Fruit fly (Drosophila melanogaster) whole organism, embryonic: ENCODE results near the gene CG6041.

Source experiments
- Aef1 ChIP-seq: fragments of 200-800 bp; sonication (Bioruptor generic); IDR thresholded peaks from 3 replicates; pipeline ENCODE4 v1.3.6; 2022; ENCODE audit warnings: missing biosample characterization, missing genetic modification characterization
- Antp ChIP-seq: fragments of 200-800 bp; sonication (Bioruptor generic); optimal IDR thresholded peaks from 3 replicates; lab custom pipeline; 2016; ENCODE audit warnings: missing biosample characterization, missing genetic modification characterization
- Atf-2 ChIP-seq: fragments of 200-800 bp; sonication (Bioruptor generic); optimal IDR thresholded peaks from 2 replicates; lab custom pipeline; 2016; ENCODE audit warnings: missing biosample characterization, missing genetic modification characterization
- CG10543 ChIP-seq: fragments of 200-800 bp; sonication (Bioruptor generic); optimal IDR thresholded peaks from 3 replicates; lab custom pipeline; 2017; ENCODE audit warnings: missing biosample characterization, mild to moderate bottlenecking, missing genetic modification characterization, moderate library complexity
- CG11723 ChIP-seq: fragments of 200-800 bp; sonication (Bioruptor generic); optimal IDR thresholded peaks from 2 replicates; lab custom pipeline; 2017; ENCODE audit warnings: missing biosample characterization, mild to moderate bottlenecking, missing genetic modification characterization
- CG12071 ChIP-seq: fragments of 200-800 bp; sonication (Bioruptor generic); optimal IDR thresholded peaks from 3 replicates; lab custom pipeline; 2018; ENCODE audit warnings: missing biosample characterization, mild to moderate bottlenecking, missing genetic modification characterization
- CG12155 ChIP-seq: fragments of 200-800 bp; sonication (Bioruptor generic); optimal IDR thresholded peaks from 3 replicates; lab custom pipeline; 2016; ENCODE audit warnings: missing biosample characterization, missing genetic modification characterization
- CG14441 ChIP-seq: fragments of 200-800 bp; sonication (Bioruptor generic); IDR thresholded peaks from 2 replicates; pipeline ENCODE4 v1.3.6; 2022; ENCODE audit warnings: missing biosample characterization, missing genetic modification characterization
- CG1603 ChIP-seq: fragments of 200-800 bp; sonication (Bioruptor generic); optimal IDR thresholded peaks from 2 replicates; lab custom pipeline; 2019; ENCODE audit warnings: missing biosample characterization, mild to moderate bottlenecking, missing genetic modification characterization, moderate library complexity
- CG17328 ChIP-seq: fragments of 200-800 bp; sonication (Bioruptor generic); IDR thresholded peaks from 2 replicates; pipeline ENCODE4 v1.3.6; 2022; ENCODE audit warnings: missing biosample characterization, missing genetic modification characterization
- CG17361 ChIP-seq: fragments of 200-800 bp; sonication (Bioruptor generic); IDR thresholded peaks from 3 replicates; pipeline ENCODE4 v1.3.6; 2022; ENCODE audit warnings: missing biosample characterization, missing genetic modification characterization
- CG18619 ChIP-seq: fragments of 200-800 bp; sonication (Bioruptor generic); optimal IDR thresholded peaks from 3 replicates; lab custom pipeline; 2017; ENCODE audit warnings: missing biosample characterization, mild to moderate bottlenecking, missing genetic modification characterization
- CG2712 ChIP-seq: fragments of 200-800 bp; optimal IDR thresholded peaks from 3 replicates; lab custom pipeline; 2019; ENCODE audit warnings: missing biosample characterization, mild to moderate bottlenecking, missing genetic modification characterization, moderate library complexity
- CG30020 ChIP-seq: fragments of 200-800 bp; optimal IDR thresholded peaks from 2 replicates; lab custom pipeline; 2019; ENCODE audit warnings: missing biosample characterization, mild to moderate bottlenecking, missing genetic modification characterization, moderate library complexity
- CG3407 ChIP-seq: fragments of 200-800 bp; sonication (Bioruptor generic); optimal IDR thresholded peaks from 2 replicates; lab custom pipeline; 2018; ENCODE audit warnings: missing biosample characterization, mild to moderate bottlenecking, missing genetic modification characterization
- CG3847 ChIP-seq: fragments of 200-800 bp; sonication (Bioruptor generic); IDR thresholded peaks from 2 replicates; pipeline ENCODE4 v1.3.6; 2022; ENCODE audit warnings: missing biosample characterization, missing genetic modification characterization
- CG43689 ChIP-seq: fragments of 200-800 bp; sonication (Bioruptor generic); IDR thresholded peaks from 2 replicates; pipeline ENCODE4 v1.3.6; 2022; ENCODE audit warnings: missing biosample characterization, missing genetic modification characterization
- CG4730 ChIP-seq: fragments of 200-800 bp; sonication (Bioruptor generic); IDR thresholded peaks from 2 replicates; pipeline ENCODE4 v1.3.6; 2022; ENCODE audit warnings: missing biosample characterization, missing genetic modification characterization
- CG6654 ChIP-seq: fragments of 200-800 bp; sonication (Bioruptor generic); optimal IDR thresholded peaks from 2 replicates; lab custom pipeline; 2017; ENCODE audit warnings: missing biosample characterization, mild to moderate bottlenecking, missing genetic modification characterization
- CG6689 ChIP-seq: fragments of 200-800 bp; sonication (Bioruptor generic); IDR thresholded peaks from 2 replicates; pipeline ENCODE4 v1.3.6; 2022; ENCODE audit warnings: missing biosample characterization, missing genetic modification characterization
- CG7745 ChIP-seq: fragments of 200-800 bp; sonication (Bioruptor generic); optimal IDR thresholded peaks from 2 replicates; lab custom pipeline; 2018; ENCODE audit warnings: missing biosample characterization, mild to moderate bottlenecking, missing genetic modification characterization, moderate library complexity
- CG8290 ChIP-seq, 3 experiments: fragments of 200-800 bp; sonication (Bioruptor generic); optimal IDR thresholded peaks; 2 replicates each; lab custom pipeline; 2016 to 2019; ENCODE audit warnings: missing biosample characterization in 3 of 3, missing genetic modification characterization in 3 of 3, mild to moderate bottlenecking in 2 of 3, moderate library complexity in 1 of 3
- CG8944 ChIP-seq: fragments of 200-800 bp; sonication (Bioruptor generic); optimal IDR thresholded peaks from 3 replicates; lab custom pipeline; 2016; ENCODE audit warnings: missing biosample characterization, missing genetic modification characterization
- D19A ChIP-seq: fragments of 200-800 bp; optimal IDR thresholded peaks from 3 replicates; lab custom pipeline; 2019; ENCODE audit warnings: missing biosample characterization, mild to moderate bottlenecking, missing genetic modification characterization, moderate library complexity
- Dp ChIP-seq: fragments of 200-800 bp; sonication (Bioruptor generic); optimal IDR thresholded peaks from 2 replicates; lab custom pipeline; 2018; ENCODE audit warnings: missing biosample characterization, mild to moderate bottlenecking, missing genetic modification characterization, moderate library complexity
- Ets65A ChIP-seq: fragments of 200-800 bp; sonication (Bioruptor generic); peaks from one replicate; lab custom pipeline; 2016; ENCODE audit warnings: missing biosample characterization, missing genetic modification characterization
- HHEX ChIP-seq: fragments of 200-800 bp; sonication (Bioruptor generic); optimal IDR thresholded peaks from 3 replicates; lab custom pipeline; 2017; ENCODE audit warnings: missing biosample characterization, mild to moderate bottlenecking, missing genetic modification characterization, missing genetic modification reagents
- Nf-YB ChIP-seq: fragments of 200-800 bp; sonication (Bioruptor generic); optimal IDR thresholded peaks from 3 replicates; lab custom pipeline; 2019; ENCODE audit warnings: missing biosample characterization, mild to moderate bottlenecking, missing genetic modification characterization, moderate library complexity
- Oli ChIP-seq: fragments of 200-800 bp; sonication (Bioruptor generic); optimal IDR thresholded peaks from 2 replicates; lab custom pipeline; 2018; ENCODE audit warnings: missing biosample characterization, mild to moderate bottlenecking, missing genetic modification characterization, moderate library complexity
- Poxn ChIP-seq: fragments of 200-800 bp; sonication (Bioruptor generic); IDR thresholded peaks from 2 replicates; pipeline ENCODE4 v1.3.6; 2022; ENCODE audit warnings: missing biosample characterization, missing genetic modification characterization
- Rfx ChIP-seq: fragments of 200-800 bp; sonication (Bioruptor generic); IDR thresholded peaks from 2 replicates; pipeline ENCODE4 v1.3.6; 2022; ENCODE audit warnings: missing biosample characterization, missing genetic modification characterization
- Xbp1 ChIP-seq: fragments of 200-800 bp; sonication (Bioruptor generic); optimal IDR thresholded peaks from 3 replicates; lab custom pipeline; 2016; ENCODE audit warnings: missing biosample characterization, mild to moderate bottlenecking, missing genetic modification characterization
- Xrp1 ChIP-seq: fragments of 200-800 bp; sonication (Bioruptor generic); IDR thresholded peaks from 2 replicates; pipeline ENCODE4 v1.3.6; 2022; ENCODE audit warnings: missing biosample characterization, missing genetic modification characterization
- cad ChIP-seq: fragments of >200 bp; optimal IDR thresholded peaks from 2 replicates; lab custom pipeline; 2017; ENCODE audit warnings: missing biosample characterization, missing genetic modification characterization
- dimm ChIP-seq: fragments of 200-800 bp; sonication (Bioruptor generic); IDR thresholded peaks from 2 replicates; pipeline ENCODE4 v1.3.6; 2022; ENCODE audit warnings: missing biosample characterization, missing genetic modification characterization
- dysf ChIP-seq: fragments of 200-800 bp; sonication (Bioruptor generic); IDR thresholded peaks from 3 replicates; pipeline ENCODE4 v1.3.6; 2022; ENCODE audit warnings: missing biosample characterization, missing genetic modification characterization
- ems ChIP-seq: fragments of 200-800 bp; sonication (Bioruptor generic); optimal IDR thresholded peaks from 3 replicates; lab custom pipeline; 2016; ENCODE audit warnings: missing biosample characterization, missing genetic modification characterization
- fd102C ChIP-seq: fragments of 200-800 bp; sonication (Bioruptor generic); optimal IDR thresholded peaks from 2 replicates; lab custom pipeline; 2018; ENCODE audit warnings: missing biosample characterization, mild to moderate bottlenecking, missing genetic modification characterization, moderate library complexity
- gce ChIP-seq: fragments of 200-800 bp; sonication (Bioruptor generic); IDR thresholded peaks from 3 replicates; pipeline ENCODE4 v1.3.6; 2022; ENCODE audit warnings: missing biosample characterization, missing genetic modification characterization
- ham ChIP-seq: fragments of 200-800 bp; sonication (Bioruptor generic); IDR thresholded peaks from 2 replicates; pipeline ENCODE4 v1.3.6; 2022; ENCODE audit warnings: missing biosample characterization, missing genetic modification characterization
- her ChIP-seq: fragments of 200-800 bp; sonication (Bioruptor generic); optimal IDR thresholded peaks from 2 replicates; lab custom pipeline; 2016; ENCODE audit warnings: missing biosample characterization, missing genetic modification characterization
- luna ChIP-seq: fragments of 200-800 bp; sonication (Bioruptor generic); optimal IDR thresholded peaks from 2 replicates; lab custom pipeline; 2016; ENCODE audit warnings: missing biosample characterization, missing genetic modification characterization
- sim ChIP-seq: fragments of 200-800 bp; sonication (Bioruptor generic); IDR thresholded peaks from 2 replicates; pipeline ENCODE4 v1.3.6; 2022; ENCODE audit warnings: missing biosample characterization, missing genetic modification characterization
- sima ChIP-seq: fragments of 200-800 bp; sonication (Bioruptor generic); optimal IDR thresholded peaks from 2 replicates; lab custom pipeline; 2016; ENCODE audit warnings: missing biosample characterization, missing genetic modification characterization
- slou ChIP-seq: fragments of 200-800 bp; sonication (Bioruptor generic); optimal IDR thresholded peaks from 3 replicates; lab custom pipeline; 2016; ENCODE audit warnings: missing biosample characterization, missing genetic modification characterization
- trh ChIP-seq: fragments of 200-800 bp; sonication (Bioruptor generic); optimal IDR thresholded peaks from 2 replicates; lab custom pipeline; 2016; ENCODE audit warnings: missing biosample characterization, missing genetic modification characterization
- vnd ChIP-seq: fragments of 200-800 bp; sonication (Bioruptor generic); IDR thresholded peaks from 3 replicates; pipeline ENCODE4 v1.3.6; 2022; ENCODE audit warnings: missing biosample characterization, missing genetic modification characterization; ENCODE audit not compliant: partially characterized antibody
- z ChIP-seq: fragments of 200-800 bp; sonication (Bioruptor generic); IDR thresholded peaks from 3 replicates; pipeline ENCODE4 v1.3.6; 2022; ENCODE audit warnings: missing biosample characterization, missing genetic modification characterization
- zfh1 ChIP-seq: fragments of 200-800 bp; sonication (Bioruptor generic); IDR thresholded peaks from 3 replicates; pipeline ENCODE4 v1.3.6; 2022; ENCODE audit warnings: missing biosample characterization, missing genetic modification characterization

CG6041 gene

dm6 chrX:5973389-5974025, 25.5 kb downstream of the CG6041 start (continued):
- peak; percentile 35; the same call in 1 of the 2 replicates for TF ChIP-seq CG14441 (GFP tag; lab: Robert Waterston, UW)
- TF ChIP-seq dimm (GFP tag; lab: Robert Waterston, UW) = no peak
- peak; percentile 60 for TF ChIP-seq CG2712 (tag; lab: Kevin White, UChicago)
- no peak for TF ChIP-seq Dp (GFP tag; lab: Kevin White, UChicago)
- TF ChIP-seq Nf-YB (GFP tag; lab: Kevin White, UChicago) = no peak
- peak; percentile 32 for TF ChIP-seq Xbp1
- no peak for TF ChIP-seq fd102C (GFP tag; lab: Kevin White, UChicago)
- TF ChIP-seq dysf (GFP tag; lab: Robert Waterston, UW) = peak; percentile 49; the same call in 1 of the 3 replicates
- no peak for TF ChIP-seq CG7745 (tag; lab: Kevin White, UChicago)
- no peak for TF ChIP-seq slou (GFP tag; lab: Kevin White, UChicago)
- no peak for TF ChIP-seq z
- TF ChIP-seq luna (GFP tag; lab: Kevin White, UChicago) = no peak
- no peak for TF ChIP-seq ham
- no peak for TF ChIP-seq Atf-2 (GFP tag; lab: Kevin White, UChicago)
- TF ChIP-seq CG17328 (GFP tag; lab: Robert Waterston, UW) = peak; percentile 47; the same call in 1 of the 2 replicates
- TF ChIP-seq CG12155 (GFP tag; lab: Kevin White, UChicago) = peak; percentile 11
- no peak for TF ChIP-seq CG8944
- TF ChIP-seq trh (GFP tag; lab: Kevin White, UChicago) = no peak
- no peak for TF ChIP-seq vnd
- no peak for TF ChIP-seq ems (GFP tag; lab: Kevin White, UChicago)
- TF ChIP-seq CG6689 (GFP tag; lab: Robert Waterston, UW) = peak; percentile 62
- TF ChIP-seq CG10543 (GFP tag; lab: Kevin White, UChicago) = no peak
- peak; percentile 58 for TF ChIP-seq CG1603 (tag; lab: Kevin White, UChicago)
- no peak for TF ChIP-seq Antp (GFP tag; lab: Kevin White, UChicago)
- no peak for TF ChIP-seq CG4730
- TF ChIP-seq Xrp1 (GFP tag; lab: Robert Waterston, UW) = peak; percentile 41; the same call in 1 of the 2 replicates
- no peak; the same call in 1 of the 2 replicates for TF ChIP-seq Rfx (GFP tag; lab: Robert Waterston, UW)
- TF ChIP-seq CG6654 (GFP tag; lab: Kevin White, UChicago) = no peak
- no peak for TF ChIP-seq HHEX
- no peak for TF ChIP-seq her (GFP tag; lab: Kevin White, UChicago)
- TF ChIP-seq zfh1 = peak; percentile 53; the same call in 2 of the 3 replicates
- TF ChIP-seq CG18619 (GFP tag; lab: Kevin White, UChicago) = no peak
- no peak for TF ChIP-seq D19A (tag; lab: Kevin White, UChicago)
- 0 out of 3 replicates have a peak, but pooled peaks have one; percentile 11 for TF ChIP-seq gce (GFP tag; lab: Robert Waterston, UW)
- TF ChIP-seq cad (GFP tag; lab: Kevin White, UChicago) = no peak
- TF ChIP-seq CG8290 (GFP tag; optimal IDR thresholded peaks at IDR 0.05; lab: Kevin White, UChicago) = no peak
- no peak for TF ChIP-seq CG8290 (tag; optimal IDR thresholded peaks at IDR 0.05; lab: Kevin White, UChicago)
- TF ChIP-seq CG3847 = no peak
- no peak for TF ChIP-seq CG12071 (GFP tag; lab: Kevin White, UChicago)
- peak; percentile 63 for TF ChIP-seq Ets65A (GFP tag; lab: Kevin White, UChicago)
- TF ChIP-seq CG43689 = no peak
- no peak for TF ChIP-seq CG3407 (GFP tag; lab: Kevin White, UChicago)
- no peak for TF ChIP-seq Aef1
- no peak for TF ChIP-seq CG11723
- TF ChIP-seq sima (GFP tag; lab: Kevin White, UChicago) = no peak
- TF ChIP-seq CG30020 (tag; lab: Kevin White, UChicago) = no peak
- TF ChIP-seq CG17361 (GFP tag; lab: Robert Waterston, UW) = peak; percentile 46; the same call in 1 of the 3 replicates
- no peak for TF ChIP-seq Poxn (GFP tag; lab: Robert Waterston, UW)
- peak; percentile 47 for TF ChIP-seq Oli (tag; lab: Kevin White, UChicago)
- TF ChIP-seq sim (GFP tag; lab: Robert Waterston, UW) = no peak
- TF ChIP-seq, all 482 proteins: peak for 100
